Worm (Caenorhabditis elegans): ENCODE measurements around the gene F49E8.8.
A peak's percentile ranks its signal among the peaks of the same experiment; 100 is the strongest.

Gene F49E8.8

DNA sequence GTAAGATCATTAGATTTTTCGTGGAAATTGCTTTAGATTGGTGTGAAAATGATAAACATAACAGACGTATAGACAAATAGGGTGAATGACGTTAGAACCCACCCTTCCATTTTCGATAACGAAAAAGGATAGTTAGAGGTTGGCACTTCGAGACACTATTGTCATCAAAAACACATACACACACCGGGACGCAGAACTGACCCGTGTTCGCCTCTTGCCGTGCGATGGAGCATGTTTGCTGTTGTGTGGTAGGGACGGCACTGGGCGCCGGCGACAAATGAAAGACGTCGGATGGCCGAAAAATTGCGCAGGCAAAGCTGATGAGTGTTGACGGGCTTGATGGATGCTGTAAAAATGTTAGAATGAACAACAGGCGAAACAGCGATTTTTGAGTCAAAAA, 6.6 kb upstream of the F49E8.8 start (continued):
- TF ChIP-seq lin-14 (GFP tag; optimal IDR thresholded peaks at IDR 0.05) (peak; percentile 84), C16A3.4 (tag; optimal IDR thresholded peaks at IDR 0.05) (peak; percentile 47), Y116A8C.19 (tag; optimal IDR thresholded peaks at IDR 0.05; ENCODE audit: borderline replicate concordance) (no peak), pax-3 (tag; optimal IDR thresholded peaks at IDR 0.05) (no peak), nhr-77 (tag; optimal IDR thresholded peaks at IDR 0.05) (no peak), lsy-2 (tag; optimal IDR thresholded peaks at IDR 0.05) (peak in 1 of 2 experiments; percentile 31), nhr-19 (GFP tag; conservative IDR thresholded peaks at IDR 0.05) (no peak), egl-27 (tag; optimal IDR thresholded peaks at IDR 0.05) (no peak), fos-1 (tag; optimal IDR thresholded peaks at IDR 0.05) (no peak), irx-1 (tag; optimal IDR thresholded peaks at IDR 0.05) (no peak), hlh-17 (GFP tag; optimal IDR thresholded peaks at IDR 0.05; ENCODE audit: borderline replicate concordance) (no peak), dpl-1 (GFP tag; optimal IDR thresholded peaks at IDR 0.05) (peak in 2 of 3 experiments; percentile 25 to 32), nhr-71 (tag; optimal IDR thresholded peaks at IDR 0.05) (peak; percentile 0), C04F5.9 (tag; optimal IDR thresholded peaks at IDR 0.05) (no peak), nhr-85 (tag) (no peak)

DNA sequence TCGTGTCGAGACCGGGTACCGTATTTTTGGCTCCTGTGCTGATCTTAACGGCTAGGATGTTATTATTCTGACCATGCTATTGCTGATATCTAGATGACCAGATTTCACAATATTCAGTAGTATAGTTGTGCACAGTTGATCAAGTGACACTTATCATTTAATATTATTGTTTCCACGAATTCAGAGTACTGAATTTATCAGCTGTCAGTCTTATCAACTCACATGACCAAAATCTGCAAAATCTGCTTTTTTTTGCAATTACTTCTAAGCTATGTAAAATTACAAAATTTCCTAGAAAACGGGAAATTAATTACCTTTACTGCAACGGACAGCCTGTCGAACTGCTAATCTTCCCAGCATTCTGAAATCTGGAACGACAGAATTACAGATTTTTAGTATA, 6.0 kb upstream of the F49E8.8 start, which contains the start of gene pam-1:
TSS of gene pam-1 (minus strand) at position 368 of the 400 bp plus-strand sequence.
- peak; percentile 87 for TF ChIP-seq hlh-4 (tag; optimal IDR thresholded peaks at IDR 0.05)
- no peak for TF ChIP-seq unc-30 (tag; optimal IDR thresholded peaks at IDR 0.05)
- TF ChIP-seq nhr-71 (tag; optimal IDR thresholded peaks at IDR 0.05), result peak; percentile 23

DNA sequence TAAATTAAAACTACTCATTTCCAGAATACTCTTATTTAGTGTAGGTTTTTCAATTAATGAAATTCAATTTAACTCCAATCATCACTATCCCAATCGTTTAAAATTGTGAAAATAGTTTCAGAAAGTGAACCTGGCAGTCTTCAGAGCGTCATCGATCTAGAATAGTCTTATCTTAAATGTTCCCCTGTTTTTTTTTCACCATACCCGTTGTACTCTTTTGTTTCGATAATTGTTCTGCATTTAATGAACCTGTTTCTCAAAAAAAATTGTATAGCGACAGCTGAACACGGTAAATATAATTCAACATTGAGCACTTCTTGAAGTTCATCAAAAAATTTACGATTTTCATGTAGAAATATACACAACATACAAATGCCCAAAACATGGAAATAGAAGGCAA, 5.2 kb upstream of the F49E8.8 start:
- TF ChIP-seq elt-3 (tag; optimal IDR thresholded peaks at IDR 0.05) (no peak), ceh-63 (GFP tag; optimal IDR thresholded peaks at IDR 0.05) (no peak), nhr-20 (tag; optimal IDR thresholded peaks at IDR 0.05) (no peak), nhr-90 (tag; optimal IDR thresholded peaks at IDR 0.05; ENCODE audit: poor library complexity) (no peak)

DNA sequence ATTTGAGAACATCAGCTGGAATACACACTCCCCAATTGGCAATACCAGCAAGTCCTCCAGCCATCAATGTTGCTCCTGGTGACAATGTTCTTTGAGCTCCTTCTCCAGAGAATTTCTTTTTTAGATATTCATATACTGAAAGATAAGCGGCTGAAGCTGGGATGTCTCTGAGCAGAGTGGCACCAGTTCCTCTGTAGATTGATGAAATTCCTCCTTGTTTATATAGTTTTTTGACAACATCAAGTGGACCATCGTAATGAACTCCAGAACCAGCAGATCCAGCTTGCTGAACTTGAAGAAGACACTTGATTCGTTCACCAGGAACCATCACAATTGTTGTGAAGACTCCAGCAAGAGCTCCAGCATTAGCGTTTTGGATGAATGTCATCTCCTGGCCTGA, 4.3 kb upstream of the F49E8.8 start:
- TF ChIP-seq zip-4 (GFP tag; optimal IDR thresholded peaks at IDR 0.05) (no peak), elt-2 (tag; optimal IDR thresholded peaks at IDR 0.05) (no peak)

DNA sequence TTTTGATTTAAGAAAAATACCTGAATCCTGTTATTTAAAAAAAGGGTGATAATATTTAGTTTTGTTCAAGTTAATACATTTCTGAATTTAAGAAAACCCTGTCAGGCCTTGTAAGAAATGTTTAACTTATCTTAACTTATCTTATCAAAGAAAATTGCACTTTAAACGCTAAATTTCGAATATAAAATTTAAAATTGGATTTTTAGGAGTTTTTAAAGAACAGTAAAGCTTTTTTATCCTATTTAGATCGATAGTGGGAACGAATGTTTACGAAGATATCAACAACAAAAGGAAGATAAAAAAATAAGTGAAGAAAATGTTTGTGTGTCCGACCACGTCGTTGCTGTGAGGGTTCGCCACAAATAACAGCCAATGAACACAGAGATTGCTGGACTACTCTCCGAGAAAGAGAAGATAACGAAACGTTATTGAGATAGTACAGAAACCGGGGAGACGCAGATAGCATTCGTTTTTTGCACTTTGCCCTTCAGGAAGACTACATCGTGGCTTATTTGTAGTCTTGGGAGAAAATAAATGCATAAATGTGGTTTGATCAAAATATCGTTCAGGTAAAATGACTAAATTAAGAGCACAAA, 3.4 kb upstream of the F49E8.8 start, which contains the start of gene dif-1:
TSS of gene dif-1 (minus strand) at position 51 of the 596 bp plus-strand sequence.
- peak; percentile 65 for TF ChIP-seq elt-2 (tag; optimal IDR thresholded peaks at IDR 0.05)
- peak in 1 of 2 experiments; percentile 54 for TF ChIP-seq lin-35 (GFP tag; optimal IDR thresholded peaks at IDR 0.05)
- TF ChIP-seq nhr-47 (tag; optimal IDR thresholded peaks at IDR 0.05), result no peak
- TF ChIP-seq lsy-2 (tag; optimal IDR thresholded peaks at IDR 0.05), result peak in 1 of 2 experiments; percentile 26
- peak; percentile 73 for TF ChIP-seq lin-14 (GFP tag; optimal IDR thresholded peaks at IDR 0.05)
- TF ChIP-seq mep-1 (tag; optimal IDR thresholded peaks at IDR 0.05), result peak; percentile 5
- TF ChIP-seq nhr-28 (tag; optimal IDR thresholded peaks at IDR 0.05), result no peak
- TF ChIP-seq efl-1 (optimal IDR thresholded peaks at IDR 0.05), result peak; percentile 4 to 7
- TF ChIP-seq efl-1 (GFP tag; optimal IDR thresholded peaks at IDR 0.05 in 1 of 2), result peak in 1 of 2 experiments; percentile 13
- peak; percentile 30 for TF ChIP-seq nhr-71 (tag; optimal IDR thresholded peaks at IDR 0.05)
- TF ChIP-seq rnt-1 (tag; optimal IDR thresholded peaks at IDR 0.05), result peak; percentile 31
- peak; percentile 56 for TF ChIP-seq blmp-1 (tag; optimal IDR thresholded peaks at IDR 0.05)
- peak; percentile 48 for TF ChIP-seq nhr-20 (tag; optimal IDR thresholded peaks at IDR 0.05)
- peak in 2 of 6 experiments; percentile 23 to 35 for TF ChIP-seq elt-3 (tag; optimal IDR thresholded peaks at IDR 0.05)
- peak; percentile 4 for TF ChIP-seq F16B12.6 (tag; optimal IDR thresholded peaks at IDR 0.05)
- TF ChIP-seq swsn-7 (tag; optimal IDR thresholded peaks at IDR 0.05), result no peak
- peak; percentile 58 for TF ChIP-seq snu-23 (GFP tag; optimal IDR thresholded peaks at IDR 0.05)

Measured in whole organism, L1 larva.